Worm (Caenorhabditis elegans): Measurements from ENCODE around the gene dpyd-1.

The dpyd-1 gene

ce11 chrX:5479876-5480580, 12.4 kb downstream of the dpyd-1 start (continued):
- TF ChIP-seq fkh-8 (tag; optimal IDR thresholded peaks at IDR 0.05) (no peak), elt-3 (tag; optimal IDR thresholded peaks at IDR 0.05) (peak in 2 of 6 experiments; percentile 12 to 36), nhr-90 (tag; optimal IDR thresholded peaks at IDR 0.05; ENCODE audit: poor library complexity) (peak; percentile 11), zip-4 (GFP tag; optimal IDR thresholded peaks at IDR 0.05) (no peak), zag-1 (tag; optimal IDR thresholded peaks at IDR 0.05) (no peak), lsy-2 (tag; optimal IDR thresholded peaks at IDR 0.05) (no peak), nhr-11 (tag; optimal IDR thresholded peaks at IDR 0.05) (no peak), hlh-17 (GFP tag; optimal IDR thresholded peaks at IDR 0.05; ENCODE audit: borderline replicate concordance) (no peak), nhr-237 (tag; optimal IDR thresholded peaks at IDR 0.05) (no peak), lin-15B (tag; optimal IDR thresholded peaks at IDR 0.05) (no peak), nhr-47 (tag; optimal IDR thresholded peaks at IDR 0.05) (no peak), vab-15 (tag; optimal IDR thresholded peaks at IDR 0.05) (no peak), nhr-12 (tag; optimal IDR thresholded peaks at IDR 0.05) (no peak), blmp-1 (tag; optimal IDR thresholded peaks at IDR 0.05) (peak; percentile 99), snu-23 (GFP tag; optimal IDR thresholded peaks at IDR 0.05) (peak; percentile 11), Y116A8C.19 (tag; optimal IDR thresholded peaks at IDR 0.05; ENCODE audit: borderline replicate concordance) (no peak), fkh-4 (tag; optimal IDR thresholded peaks at IDR 0.05; ENCODE audit: borderline replicate concordance) (no peak), egl-13 (tag; optimal IDR thresholded peaks at IDR 0.05) (no peak), lin-14 (GFP tag; optimal IDR thresholded peaks at IDR 0.05) (peak; percentile 34), mab-9 (GFP tag; IDR thresholded peaks at IDR 0.05) (no peak), elt-2 (tag; optimal IDR thresholded peaks at IDR 0.05) (peak; percentile 59), sptf-1 (tag; optimal IDR thresholded peaks at IDR 0.05) (no peak), sox-4 (tag; optimal IDR thresholded peaks at IDR 0.05) (no peak), unc-130 (tag; optimal IDR thresholded peaks at IDR 0.05) (no peak), nhr-77 (tag; optimal IDR thresholded peaks at IDR 0.05) (no peak), aha-1 (tag; optimal IDR thresholded peaks at IDR 0.05) (no peak), lin-35 (GFP tag; optimal IDR thresholded peaks at IDR 0.05) (peak in 1 of 2 experiments; percentile 60), aly-2 (tag; optimal IDR thresholded peaks at IDR 0.05) (no peak), lin-39 (tag; optimal IDR thresholded peaks at IDR 0.05) (no peak), mdl-1 (tag; optimal IDR thresholded peaks at IDR 0.05) (no peak), nhr-85 (tag) (peak; percentile 82), nhr-76 (tag; optimal IDR thresholded peaks at IDR 0.05) (no peak), ces-1 (GFP tag; optimal IDR thresholded peaks at IDR 0.05) (no peak), isw-1 (GFP tag; IDR thresholded peaks at IDR 0.05) (no peak), ceh-8 (GFP tag; optimal IDR thresholded peaks at IDR 0.05) (no peak), C34B4.2 (tag; optimal IDR thresholded peaks at IDR 0.05) (no peak), efl-3 (GFP tag; optimal IDR thresholded peaks at IDR 0.05) (no peak), dpl-1 (GFP tag; optimal IDR thresholded peaks at IDR 0.05) (no peak)

DNA sequence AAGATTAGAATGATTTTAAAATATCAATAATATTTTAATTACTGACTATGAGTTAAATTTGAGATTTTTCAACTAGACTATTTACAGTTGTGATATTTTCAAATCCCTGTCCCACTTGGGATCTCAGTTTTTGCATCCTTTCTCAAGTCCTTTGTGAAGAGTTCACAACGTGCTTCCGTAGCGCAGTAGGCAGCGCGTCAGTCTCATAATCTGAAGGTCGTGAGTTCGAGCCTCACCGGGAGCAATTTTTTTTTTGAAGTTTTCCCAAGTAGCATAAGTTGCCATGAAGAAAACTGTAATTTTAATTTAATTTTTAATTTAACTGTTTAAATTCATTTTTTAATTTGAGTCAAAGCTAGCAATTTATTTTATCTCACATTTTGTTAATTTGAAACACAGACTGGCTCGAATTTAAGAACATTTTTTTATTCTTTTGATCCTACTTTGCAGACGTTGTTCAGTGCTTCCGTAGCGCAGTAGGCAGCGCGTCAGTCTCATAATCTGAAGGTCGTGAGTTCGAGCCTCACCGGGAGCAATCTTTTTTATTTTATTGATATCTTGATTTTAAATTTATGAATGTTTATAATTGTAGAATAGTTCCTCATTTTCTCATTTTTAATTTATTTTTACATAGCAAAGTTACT, 17.7 kb downstream of the dpyd-1 start:
- peak; percentile 24 for TF ChIP-seq dsc-1 (tag; optimal IDR thresholded peaks at IDR 0.05)
- TF ChIP-seq ces-1 (GFP tag; optimal IDR thresholded peaks at IDR 0.05), result no peak
- no peak for TF ChIP-seq C34B4.2 (tag; optimal IDR thresholded peaks at IDR 0.05)
- TF ChIP-seq pax-3 (tag; optimal IDR thresholded peaks at IDR 0.05), result no peak
- TF ChIP-seq grh-1 (GFP tag; IDR thresholded peaks at IDR 0.05), result no peak
- no peak for TF ChIP-seq elt-2 (tag; optimal IDR thresholded peaks at IDR 0.05)
- TF ChIP-seq nhr-19 (GFP tag; conservative IDR thresholded peaks at IDR 0.05), result peak; percentile 27
- no peak for TF ChIP-seq aly-2 (tag; optimal IDR thresholded peaks at IDR 0.05)
- no peak for TF ChIP-seq lin-15B (tag; optimal IDR thresholded peaks at IDR 0.05)
- TF ChIP-seq ztf-4 (tag; optimal IDR thresholded peaks at IDR 0.05), result no peak
- no peak for TF ChIP-seq sptf-1 (tag; optimal IDR thresholded peaks at IDR 0.05)
- TF ChIP-seq snpc-4 (tag; optimal IDR thresholded peaks at IDR 0.05), result no peak
- TF ChIP-seq lin-14 (GFP tag; optimal IDR thresholded peaks at IDR 0.05), result peak; percentile 42
- no peak for TF ChIP-seq ceh-8 (GFP tag; optimal IDR thresholded peaks at IDR 0.05)
- TF ChIP-seq irx-1 (tag; optimal IDR thresholded peaks at IDR 0.05), result peak; percentile 15
- TF ChIP-seq efl-1 (optimal IDR thresholded peaks at IDR 0.05), result no peak
- peak in 1 of 2 experiments; percentile 39 for TF ChIP-seq efl-1 (GFP tag; optimal IDR thresholded peaks at IDR 0.05 in 1 of 2)
- peak; percentile 56 for TF ChIP-seq mep-1 (tag; optimal IDR thresholded peaks at IDR 0.05)
- no peak for TF ChIP-seq tlp-1 (tag; optimal IDR thresholded peaks at IDR 0.05)
- no peak for TF ChIP-seq F16B12.6 (tag; optimal IDR thresholded peaks at IDR 0.05)
- TF ChIP-seq lin-13 (GFP tag; optimal IDR thresholded peaks at IDR 0.05), result no peak
- no peak for TF ChIP-seq unc-62 (GFP tag; optimal IDR thresholded peaks at IDR 0.05)

Measured in whole organism, L1 larva.